Fruit fly (Drosophila melanogaster) S2 (cell line): ENCODE data around the gene Ugt35D1.

Experiments
- CG8478 ChIP-seq: fragments of >200 bp; optimal IDR thresholded peaks from 2 replicates; lab custom pipeline; 2018
- CTCF ChIP-seq, 2 experiments: fragments of >200 bp; optimal IDR thresholded peaks; 2 replicates each; lab custom pipeline; 2018

The Ugt35D1 gene

DNA sequence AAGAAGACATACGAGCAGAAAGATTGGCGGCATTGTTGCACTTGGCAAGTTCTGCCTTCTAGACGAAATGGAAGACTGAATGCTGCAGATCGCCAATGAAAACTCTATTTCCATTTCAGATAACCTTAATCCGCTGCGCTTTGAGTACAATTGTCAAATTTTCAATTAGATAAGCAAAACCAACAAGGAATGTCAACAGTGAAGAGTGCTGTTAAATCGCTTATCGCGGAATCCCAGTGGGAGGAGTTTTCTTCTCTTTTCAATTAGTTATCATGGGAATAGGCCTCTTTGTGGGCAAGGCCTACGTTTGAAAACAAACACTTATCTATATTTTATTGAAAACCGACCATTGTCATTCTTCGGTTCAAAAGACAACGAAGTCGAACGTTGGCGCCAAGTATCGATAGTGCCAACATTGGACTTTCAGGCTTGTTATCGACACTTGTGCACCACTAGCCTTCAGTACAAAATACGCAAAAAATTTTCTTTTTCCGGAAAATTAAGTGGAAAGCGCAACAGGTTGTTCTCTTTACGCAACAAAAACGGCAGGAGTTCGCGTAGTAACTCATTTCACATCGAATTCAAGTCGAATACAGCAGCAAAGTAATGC, at the start of gene Ugt35D1, which contains the start of gene Gcn2:
Ugt35D1 (minus strand) TSS at position 83 of the 610 bp plus-strand sequence.
Gcn2 (plus strand) TSS at position 439 of the 610 bp plus-strand sequence.
- peak in 1 of 2 experiments; percentile 15 for TF ChIP-seq CTCF (optimal IDR thresholded peaks at IDR 0.05; lab: Kevin White, UChicago)
- no peak for TF ChIP-seq CG8478 (lab: Kevin White, UChicago)

DNA sequence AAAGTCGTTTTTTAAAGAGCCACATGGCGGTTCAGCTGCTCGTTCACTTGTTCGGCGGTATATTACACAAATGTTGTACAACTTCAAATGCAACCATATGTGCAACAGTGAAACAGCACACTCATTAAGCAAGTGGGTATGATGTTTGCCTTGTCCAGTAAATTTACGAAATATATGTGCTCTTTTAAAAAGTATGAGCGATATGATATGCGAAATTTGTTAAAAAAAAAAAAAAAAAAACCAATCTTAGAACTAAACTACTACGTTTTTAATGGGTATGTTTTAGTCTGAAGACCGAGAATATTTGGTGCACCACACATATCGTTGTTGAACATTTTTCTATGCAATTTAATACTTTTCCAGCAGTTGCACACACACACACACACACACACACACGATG, 48.4 kb upstream of the Ugt35D1 start:
- no peak for TF ChIP-seq CTCF (optimal IDR thresholded peaks at IDR 0.05; lab: Kevin White, UChicago)
- TF ChIP-seq CG8478 (lab: Kevin White, UChicago) = no peak

DNA sequence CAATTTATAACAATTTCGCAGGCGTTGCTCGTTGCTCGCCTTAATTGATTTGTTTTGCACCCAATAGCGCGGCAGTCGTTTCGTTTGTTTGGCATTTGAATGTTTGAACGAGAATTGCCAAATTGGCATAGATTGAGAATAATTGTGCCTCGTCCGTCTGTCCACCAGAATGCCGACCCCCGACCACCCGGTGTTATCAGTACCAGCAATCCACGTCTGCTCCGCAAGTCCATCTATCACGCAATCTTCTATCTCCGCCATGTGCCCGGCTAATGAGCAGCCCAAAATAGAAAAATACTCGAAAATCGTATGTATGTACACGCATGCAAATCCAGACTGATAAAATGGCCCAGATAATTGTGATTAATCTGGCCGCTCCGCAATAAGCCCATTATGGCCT, 47.9 kb upstream of the Ugt35D1 start:
- no peak for TF ChIP-seq CG8478 (lab: Kevin White, UChicago)
- no peak for TF ChIP-seq CTCF (optimal IDR thresholded peaks at IDR 0.05; lab: Kevin White, UChicago)

DNA sequence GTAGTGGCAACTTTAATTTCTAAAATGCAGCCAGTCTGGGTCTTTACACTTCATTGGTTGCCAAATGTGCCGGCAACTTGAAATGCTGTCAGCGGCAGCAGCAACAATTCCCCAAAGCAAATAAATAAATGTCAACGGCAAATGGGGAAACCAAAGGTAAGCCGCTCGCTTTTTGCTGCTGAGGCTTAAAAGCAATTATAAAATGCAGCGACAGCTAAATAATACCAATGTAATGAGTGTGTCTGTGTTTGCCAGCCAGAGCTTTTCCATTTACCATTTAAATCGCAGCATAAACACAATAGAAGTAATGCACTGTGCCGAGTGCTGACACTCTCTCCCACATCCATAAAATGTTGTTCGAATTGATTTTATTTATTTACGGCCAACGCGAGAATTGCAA, 45.5 kb upstream of the Ugt35D1 start:
- TF ChIP-seq CTCF (optimal IDR thresholded peaks at IDR 0.05; lab: Kevin White, UChicago) (no peak), CG8478 (lab: Kevin White, UChicago) (no peak)

DNA sequence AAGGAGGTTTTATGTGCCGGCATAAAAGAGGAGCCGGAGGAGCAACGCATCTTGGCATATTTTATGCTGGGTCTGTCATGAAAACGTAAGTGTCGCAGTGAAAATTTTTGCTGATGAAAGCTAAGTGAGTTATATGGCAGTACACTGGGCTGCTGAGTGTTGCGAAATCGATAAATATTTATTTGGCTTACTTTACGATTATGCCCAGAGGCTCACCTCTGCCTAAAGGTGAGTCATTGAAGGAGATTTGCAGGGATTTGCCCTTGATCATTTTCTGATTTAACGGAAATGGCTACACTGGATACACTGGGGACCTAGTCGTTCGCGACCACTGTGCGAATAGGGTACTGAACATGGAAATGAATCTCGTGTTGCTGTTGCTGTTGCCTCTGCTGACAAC, 44.9 kb upstream of the Ugt35D1 start:
- TF ChIP-seq CTCF (optimal IDR thresholded peaks at IDR 0.05; lab: Kevin White, UChicago) = no peak
- no peak for TF ChIP-seq CG8478 (lab: Kevin White, UChicago)

DNA sequence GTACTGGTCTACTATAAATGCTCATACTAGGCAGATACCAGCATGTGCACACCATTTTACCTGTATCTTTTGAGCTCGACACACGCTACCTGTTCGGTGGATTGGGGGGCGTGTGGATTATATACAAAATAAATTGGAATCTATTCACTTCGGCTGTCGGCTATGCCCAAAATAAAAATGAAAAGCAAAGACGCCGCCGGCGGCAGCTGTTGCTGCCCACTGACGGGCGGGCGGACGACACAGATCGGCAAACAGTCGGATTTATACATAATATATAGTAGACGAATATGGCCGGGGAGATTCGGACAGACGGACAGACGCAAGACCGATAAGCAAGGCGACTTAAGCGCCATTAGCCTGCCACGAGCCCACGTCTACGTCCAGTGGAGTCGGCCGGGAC, 43.8 kb upstream of the Ugt35D1 start:
- TF ChIP-seq CTCF (optimal IDR thresholded peaks at IDR 0.05; lab: Kevin White, UChicago) (no peak), CG8478 (lab: Kevin White, UChicago) (no peak)

DNA sequence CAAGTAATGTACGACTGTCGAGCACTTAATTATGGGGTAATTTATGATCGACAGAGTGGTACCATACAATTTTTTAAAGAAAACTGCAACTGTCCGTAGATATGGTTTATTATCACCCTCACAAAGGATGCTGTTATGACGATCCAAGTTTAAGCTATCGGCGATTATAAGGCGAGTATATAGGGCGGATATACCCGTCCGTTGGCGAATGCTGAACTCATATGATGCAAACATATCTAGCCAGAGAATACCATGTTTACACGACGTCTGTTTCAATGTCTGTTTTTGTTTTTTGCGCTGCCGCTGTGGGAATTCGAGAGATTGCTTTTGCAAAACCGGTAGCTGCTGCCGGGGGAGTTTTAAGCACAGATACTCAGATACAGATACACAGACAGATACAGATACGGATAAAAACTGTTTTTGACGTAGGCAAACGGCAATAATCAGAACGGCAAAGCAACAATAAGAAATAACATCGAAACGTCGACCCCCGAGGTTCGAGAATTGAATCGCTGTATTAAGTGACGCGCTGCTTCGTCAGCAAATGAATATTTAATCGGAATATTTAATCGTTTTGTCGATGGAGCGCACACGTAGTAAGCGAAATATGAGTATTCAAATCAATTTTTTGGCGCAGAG, 42.4 kb upstream of the Ugt35D1 start:
- TF ChIP-seq CTCF (optimal IDR thresholded peaks at IDR 0.05; lab: Kevin White, UChicago) (no peak), CG8478 (lab: Kevin White, UChicago) (no peak)

DNA sequence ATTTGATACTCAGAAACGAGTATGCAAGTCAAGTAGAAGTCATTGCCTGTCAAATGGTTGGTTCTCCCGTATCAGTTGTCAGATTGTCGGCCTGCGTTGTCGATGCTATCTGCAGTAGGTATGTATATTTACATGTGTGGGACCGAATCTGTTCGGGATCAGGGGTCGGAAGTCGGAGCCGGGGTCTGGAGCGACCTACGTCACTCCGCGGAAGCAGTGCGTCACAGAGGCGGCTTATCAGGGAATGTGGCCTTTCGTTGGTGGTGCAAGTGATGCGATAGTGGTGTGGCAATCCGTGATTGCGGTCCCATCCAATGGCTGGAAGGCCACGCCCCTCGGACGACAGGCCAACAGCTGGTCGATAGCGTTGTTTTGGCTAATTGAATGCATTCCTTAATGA, 40.5 kb upstream of the Ugt35D1 start:
- TF ChIP-seq CG8478 (lab: Kevin White, UChicago) = no peak
- TF ChIP-seq CTCF (optimal IDR thresholded peaks at IDR 0.05; lab: Kevin White, UChicago) = no peak

DNA sequence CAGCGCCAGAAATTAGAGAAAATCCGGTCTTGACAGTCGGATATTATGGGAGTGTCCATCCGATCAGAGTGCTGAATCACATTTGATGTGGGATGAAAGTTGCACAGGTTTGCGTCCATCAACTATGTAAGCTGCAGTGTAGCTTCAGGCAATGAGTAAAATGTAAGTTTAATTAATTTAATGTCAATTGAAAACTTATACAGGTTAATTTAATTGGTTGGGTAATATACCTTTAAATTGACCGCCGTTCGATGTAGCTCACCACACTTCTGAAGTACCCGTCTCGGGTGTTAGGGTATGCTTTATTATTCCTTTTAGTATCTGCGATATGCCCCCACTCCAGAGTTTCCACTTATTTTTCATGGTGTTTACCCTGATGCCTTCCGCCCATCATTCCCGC, 29.3 kb upstream of the Ugt35D1 start:
- TF ChIP-seq CTCF (optimal IDR thresholded peaks at IDR 0.05; lab: Kevin White, UChicago) = no peak
- TF ChIP-seq CG8478 (lab: Kevin White, UChicago) = no peak

DNA sequence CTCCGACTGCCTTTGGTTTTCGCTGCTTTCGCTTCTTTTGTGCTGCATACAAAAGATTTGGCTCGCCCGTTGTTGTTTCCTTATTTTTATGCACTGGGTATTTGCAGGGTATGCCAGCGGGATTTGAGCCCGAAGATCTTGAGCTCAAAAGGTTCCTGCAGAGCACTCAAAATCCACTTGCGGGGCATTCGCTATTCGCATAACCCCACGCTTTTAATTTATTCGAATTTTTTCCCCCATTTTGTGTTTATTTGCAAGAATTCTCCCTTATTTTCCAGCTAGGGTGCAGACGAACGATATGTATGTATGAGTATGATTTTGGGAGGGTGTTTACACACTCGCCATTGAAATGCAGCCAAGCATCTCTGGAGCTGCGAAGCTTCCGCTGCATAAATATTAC, 26.9 kb upstream of the Ugt35D1 start:
- TF ChIP-seq CTCF (optimal IDR thresholded peaks at IDR 0.05; lab: Kevin White, UChicago) = no peak
- TF ChIP-seq CG8478 (lab: Kevin White, UChicago) = no peak

DNA sequence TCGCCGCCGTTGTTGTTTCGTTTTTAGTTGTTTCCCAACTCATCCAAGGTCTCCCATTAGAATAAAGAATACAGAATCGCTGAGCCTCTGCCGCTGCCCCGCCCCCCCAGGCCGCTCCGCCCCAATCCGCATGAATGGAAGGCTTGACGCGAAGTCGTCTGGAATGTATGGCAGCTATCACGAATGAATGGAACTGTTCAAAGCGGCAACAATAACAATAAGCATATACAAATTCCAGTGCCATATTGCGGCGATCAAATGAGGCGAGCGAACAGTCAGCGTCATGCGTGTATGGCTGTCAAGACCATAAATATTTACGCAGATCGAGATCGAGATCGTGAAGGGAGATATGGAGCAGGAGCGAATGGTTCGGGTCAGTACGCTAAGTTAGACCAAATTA, 25.6 kb upstream of the Ugt35D1 start:
- TF ChIP-seq CG8478 (lab: Kevin White, UChicago) (no peak), CTCF (optimal IDR thresholded peaks at IDR 0.05; lab: Kevin White, UChicago) (no peak)

DNA sequence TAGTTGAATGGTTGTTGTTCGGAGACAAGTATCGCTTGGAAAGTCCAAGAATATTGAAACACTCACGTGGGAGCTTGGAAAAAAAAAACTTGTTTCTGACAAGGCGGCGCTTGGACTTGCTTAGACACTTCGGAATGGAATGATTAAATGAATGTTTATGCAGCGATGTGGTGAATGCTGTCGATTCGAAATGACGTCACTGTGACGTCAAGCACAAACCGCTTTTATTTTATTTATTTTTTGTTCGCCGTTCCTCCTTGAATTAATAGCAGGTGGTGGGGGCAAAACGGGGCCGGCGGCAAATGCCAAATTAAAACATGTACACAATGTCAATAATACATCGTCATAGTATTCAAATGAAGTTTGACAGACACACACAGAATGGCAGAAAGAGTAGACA, 24.4 kb upstream of the Ugt35D1 start:
- TF ChIP-seq CG8478 (lab: Kevin White, UChicago) (no peak), CTCF (optimal IDR thresholded peaks at IDR 0.05; lab: Kevin White, UChicago) (no peak)

DNA sequence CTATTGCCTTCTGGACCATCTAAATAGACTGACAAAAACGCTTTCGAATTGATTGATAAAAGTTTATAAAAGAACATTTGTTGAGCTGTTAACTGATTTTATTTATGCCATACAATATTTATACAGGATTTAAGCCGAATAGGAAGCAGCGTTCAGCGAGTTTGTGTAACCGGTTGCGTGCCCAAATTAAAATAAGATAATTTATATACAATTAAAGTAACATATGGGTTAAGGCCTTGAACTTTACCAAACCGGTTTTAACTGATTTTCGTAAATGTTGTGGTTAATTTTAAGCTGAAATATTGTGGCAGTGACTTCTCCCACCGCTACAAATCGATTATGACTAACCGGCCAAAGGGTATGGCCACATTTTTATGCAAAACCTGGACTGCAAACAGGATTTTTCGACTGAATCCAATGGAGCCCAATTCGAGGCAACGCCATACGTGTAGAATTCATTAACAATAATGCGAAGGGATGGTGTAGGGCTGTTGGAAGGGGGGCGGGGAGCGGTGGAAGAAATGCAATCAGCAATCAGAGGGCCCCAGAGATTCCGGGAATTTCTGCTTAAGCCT, 14.6 kb upstream of the Ugt35D1 start:
- TF ChIP-seq CG8478 (lab: Kevin White, UChicago) (no peak), CTCF (optimal IDR thresholded peaks at IDR 0.05; lab: Kevin White, UChicago) (no peak)

DNA sequence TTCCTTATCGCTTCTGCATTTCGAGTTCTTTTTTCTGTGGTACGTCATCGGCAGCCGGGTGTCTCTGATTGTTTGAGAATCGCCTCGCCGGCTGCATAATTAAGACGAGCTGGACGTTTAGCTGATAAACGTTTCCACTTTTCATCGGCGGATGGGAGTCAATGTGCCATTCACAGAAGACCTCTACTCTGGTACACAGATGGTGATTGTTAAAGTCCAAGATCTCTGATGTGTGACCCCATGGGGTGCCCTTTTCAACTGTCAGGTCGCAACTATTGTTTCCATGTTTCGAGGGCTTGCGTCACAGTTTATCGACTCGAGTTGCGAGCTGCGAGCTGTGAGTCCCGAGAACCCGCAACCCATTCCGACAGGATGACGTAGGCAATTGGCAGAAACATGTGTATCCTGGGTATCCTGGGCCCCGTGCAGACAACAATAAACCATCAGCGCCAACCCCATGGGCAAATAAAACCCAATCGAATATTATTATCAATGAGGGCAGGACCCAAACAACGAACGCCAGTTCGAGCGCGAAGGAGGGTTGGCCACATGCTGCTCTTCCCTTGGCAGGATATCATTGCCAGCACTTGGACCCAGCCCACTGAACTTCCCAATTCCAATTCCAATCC, 12.0 kb upstream of the Ugt35D1 start:
- no peak for TF ChIP-seq CTCF (optimal IDR thresholded peaks at IDR 0.05; lab: Kevin White, UChicago)
